Fruit fly (Drosophila melanogaster): ENCODE measurements around the gene Oatp26F.

- no peak for TF ChIP-seq Mnt (GFP tag; optimal IDR thresholded peaks at IDR 0.05)
- no peak for TF ChIP-seq toe (GFP tag; optimal IDR thresholded peaks at IDR 0.05)
- TF ChIP-seq CG1620 (GFP tag; optimal IDR thresholded peaks at IDR 0.05) = no peak
- TF ChIP-seq kay (GFP tag; ENCODE audit: borderline replicate concordance) = no peak
- no peak for TF ChIP-seq CG12768 (GFP tag; optimal IDR thresholded peaks at IDR 0.05)
- TF ChIP-seq CG33017 (tag; optimal IDR thresholded peaks at IDR 0.05) = no peak
- TF ChIP-seq CG5204 (GFP tag; optimal IDR thresholded peaks at IDR 0.05) = no peak
- TF ChIP-seq bab1 (GFP tag; optimal IDR thresholded peaks at IDR 0.05) = no peak
- no peak for TF ChIP-seq CG14711 (tag; optimal IDR thresholded peaks at IDR 0.05)
- no peak for TF ChIP-seq CG7101 (tag; optimal IDR thresholded peaks at IDR 0.05)
- no peak for TF ChIP-seq CG7045 (GFP tag; optimal IDR thresholded peaks at IDR 0.05)
- no peak for TF ChIP-seq cic (GFP tag; optimal IDR thresholded peaks at IDR 0.05)
- TF ChIP-seq Crg-1 (GFP tag; optimal IDR thresholded peaks at IDR 0.05) = no peak
Measured at dm6 chr2L:6584346-6584745, 47.9 kb downstream of the Oatp26F start.

All from whole organism, adult.